Fruit fly (Drosophila melanogaster): ENCODE data around the gene IFT54.

IFT54 gene

dm6 chr3R:14314554-14314953, 12.3 kb downstream of the IFT54 start, which contains the start of gene Crz:
Crz (plus strand) TSS chr3R:14314854.
- TF ChIP-seq OdsH (GFP tag; optimal IDR thresholded peaks at IDR 0.05) (no peak), ey (GFP tag; optimal IDR thresholded peaks at IDR 0.05) (no peak), sage (GFP tag; optimal IDR thresholded peaks at IDR 0.05) (no peak), dsf (GFP tag; optimal IDR thresholded peaks at IDR 0.05; ENCODE audit: borderline replicate concordance) (no peak), CG32264 (GFP tag; optimal IDR thresholded peaks at IDR 0.05) (no peak), Hnf4 (GFP tag; optimal IDR thresholded peaks at IDR 0.05) (no peak), Mio (GFP tag; optimal IDR thresholded peaks at IDR 0.05) (no peak)

dm6 chr3R:14315912-14316444, 13.8 kb downstream of the IFT54 start, which contains the start of gene Set8:
Set8 (plus strand) TSS chr3R:14316038.
- TF ChIP-seq Abd-B (GFP tag; optimal IDR thresholded peaks at IDR 0.05) (no peak), dl (GFP tag; optimal IDR thresholded peaks at IDR 0.05; ENCODE audit: insufficient read depth in 1 of 2, partially characterized antibody in 2 of 2) (no peak), Rel (GFP tag; optimal IDR thresholded peaks at IDR 0.05) (no peak), Rel (tag; optimal IDR thresholded peaks at IDR 0.05) (peak; percentile 97), jim (GFP tag; optimal IDR thresholded peaks at IDR 0.05) (peak; percentile 93), psq (GFP tag; optimal IDR thresholded peaks at IDR 0.05) (peak; percentile 96), dsf (GFP tag; optimal IDR thresholded peaks at IDR 0.05; ENCODE audit: borderline replicate concordance) (no peak), woc (GFP tag; optimal IDR thresholded peaks at IDR 0.05) (no peak), dmrt93B (GFP tag; optimal IDR thresholded peaks at IDR 0.05) (no peak), fru (GFP tag; optimal IDR thresholded peaks at IDR 0.05) (no peak)

dm6 chr3R:14326250-14327112, 24.3 kb downstream of the IFT54 start, which contains the start of the genes Afti and ATPsynE:
Afti (minus strand) TSS chr3R:14326689.
ATPsynE (plus strand) TSS chr3R:14326947.
- TF ChIP-seq pan (optimal IDR thresholded peaks at IDR 0.05) (no peak), dl (GFP tag; optimal IDR thresholded peaks at IDR 0.05; ENCODE audit: insufficient read depth in 1 of 2, partially characterized antibody in 2 of 2) (no peak), rgr (GFP tag; optimal IDR thresholded peaks at IDR 0.05) (peak; percentile 71), jim (GFP tag; optimal IDR thresholded peaks at IDR 0.05) (peak; percentile 13), dsf (GFP tag; optimal IDR thresholded peaks at IDR 0.05; ENCODE audit: borderline replicate concordance) (peak; percentile 48), sv (GFP tag; optimal IDR thresholded peaks at IDR 0.05) (peak; percentile 59), Hr83 (GFP tag; optimal IDR thresholded peaks at IDR 0.05; ENCODE audit: poor library complexity, severe bottlenecking) (peak; percentile 63), foxo (GFP tag; optimal IDR thresholded peaks at IDR 0.05) (peak in 1 of 2 experiments; percentile 82), br (GFP tag; optimal IDR thresholded peaks at IDR 0.05) (no peak), N (GFP tag; optimal IDR thresholded peaks at IDR 0.05) (peak; percentile 68), Dif (GFP tag; optimal IDR thresholded peaks at IDR 0.05; ENCODE audit: partially characterized antibody) (no peak), h (GFP tag; optimal IDR thresholded peaks at IDR 0.05) (peak; percentile 65), ey (GFP tag; optimal IDR thresholded peaks at IDR 0.05) (peak; percentile 52), Sp1 (GFP tag; optimal IDR thresholded peaks at IDR 0.05) (peak; percentile 41), Vsx2 (GFP tag; optimal IDR thresholded peaks at IDR 0.05; ENCODE audit: partially characterized antibody) (no peak), CG9705 (GFP tag; optimal IDR thresholded peaks at IDR 0.05) (peak; percentile 72), GATAd (GFP tag; optimal IDR thresholded peaks at IDR 0.05) (peak; percentile 22), HLH106 (tag; optimal IDR thresholded peaks at IDR 0.05) (peak; percentile 80), OdsH (GFP tag; optimal IDR thresholded peaks at IDR 0.05) (peak; percentile 12), Rel (GFP tag; optimal IDR thresholded peaks at IDR 0.05) (no peak), Rel (tag; optimal IDR thresholded peaks at IDR 0.05) (peak; percentile 53), CG32264 (GFP tag; optimal IDR thresholded peaks at IDR 0.05) (peak; percentile 5), psq (GFP tag; optimal IDR thresholded peaks at IDR 0.05) (peak; percentile 51), CrebA (GFP tag; optimal IDR thresholded peaks at IDR 0.05; ENCODE audit: borderline replicate concordance) (no peak)

dm6 chr3R:14327113-14327466, 24.9 kb downstream of the IFT54 start:
- TF ChIP-seq Dif (GFP tag; optimal IDR thresholded peaks at IDR 0.05; ENCODE audit: partially characterized antibody) = no peak
- TF ChIP-seq br (GFP tag; optimal IDR thresholded peaks at IDR 0.05) = no peak
- TF ChIP-seq usp (GFP tag; optimal IDR thresholded peaks at IDR 0.05) = no peak
- no peak for TF ChIP-seq fru (GFP tag; optimal IDR thresholded peaks at IDR 0.05)

All from whole organism, wandering third instar larva.